Worm (Caenorhabditis elegans) whole organism, early embryonic: ENCODE data around the gene Y34B4A.7.
A peak's percentile ranks its signal among the peaks of the same experiment; 100 is the strongest.

Experiments used
- B0310.2 ChIP-seq: sonication (generic microtip); optimal IDR thresholded peaks from 2 replicates; lab custom pipeline; 2016; ENCODE audit warnings: mild to moderate bottlenecking, missing genetic modification characterization, missing compliant biosample characterization
- F13C5.2 ChIP-seq: sonication (generic microtip); optimal IDR thresholded peaks from 2 replicates; lab custom pipeline; 2017; ENCODE audit warnings: mild to moderate bottlenecking, missing genetic modification characterization, inconsistent platforms, missing compliant biosample characterization
- aly-1 ChIP-seq: sonication (generic microtip); optimal IDR thresholded peaks from 2 replicates; lab custom pipeline; 2016; ENCODE audit warnings: missing genetic modification characterization, missing compliant biosample characterization
- ama-1 ChIP-seq: fragments of 150-350 bp; optimal IDR thresholded peaks from 2 replicates; lab custom pipeline; 2014
- ceh-13 ChIP-seq: fragments of 200-800 bp; sonication (Bioruptor generic); optimal IDR thresholded peaks from 2 replicates; lab custom pipeline; 2018; ENCODE audit warnings: mild to moderate bottlenecking, missing genetic modification characterization, missing compliant biosample characterization
- ceh-36 ChIP-seq: sonication (generic microtip); optimal IDR thresholded peaks from 2 replicates; lab custom pipeline; 2016; ENCODE audit warnings: missing genetic modification characterization, inconsistent platforms, missing compliant biosample characterization
- ets-7 ChIP-seq: sonication (generic microtip); optimal IDR thresholded peaks from 2 replicates; lab custom pipeline; 2016; ENCODE audit warnings: missing genotype, missing genetic modification characterization, missing compliant biosample characterization
- flt-1 ChIP-seq: fragments of 200-800 bp; sonication (Bioruptor generic); IDR thresholded peaks from 2 replicates; pipeline ENCODE4 v1.3.6; 2022; ENCODE audit warnings: missing genetic modification characterization, missing compliant biosample characterization
- hmbx-1 ChIP-seq: sonication (generic microtip); optimal IDR thresholded peaks from 2 replicates; lab custom pipeline; 2016; ENCODE audit warnings: mild to moderate bottlenecking, missing genetic modification characterization, missing compliant biosample characterization
- hmg-4 ChIP-seq: fragments of 200-800 bp; sonication (Bioruptor generic); optimal IDR thresholded peaks from 2 replicates; lab custom pipeline; 2018; ENCODE audit warnings: mild to moderate bottlenecking, missing genetic modification characterization, missing compliant biosample characterization
- hnd-1 ChIP-seq: sonication (generic microtip); optimal IDR thresholded peaks from 2 replicates; lab custom pipeline; 2016; ENCODE audit warnings: missing genetic modification characterization, missing compliant biosample characterization
- pes-1 ChIP-seq: fragments of 200-800 bp; sonication (Bioruptor generic); IDR thresholded peaks from 2 replicates; pipeline ENCODE4 v1.3.6; 2022; ENCODE audit warnings: missing genetic modification reagents, missing genetic modification characterization, missing compliant biosample characterization
- scrt-1 ChIP-seq: fragments of 200-800 bp; sonication (Bioruptor generic); IDR thresholded peaks from 2 replicates; pipeline ENCODE4 v1.3.6; 2022; ENCODE audit warnings: missing genetic modification characterization, missing compliant biosample characterization
- sea-1 ChIP-seq: fragments of 200-800 bp; sonication (Bioruptor generic); conservative IDR thresholded peaks from 2 replicates; pipeline ENCODE4 v1.3.6; 2022; ENCODE audit warnings: missing genetic modification characterization, missing compliant biosample characterization
- tbx-11 ChIP-seq: fragments of 200-800 bp; sonication (Bioruptor generic); IDR thresholded peaks from 2 replicates; pipeline ENCODE4 v1.3.6; 2022; ENCODE audit warnings: missing genetic modification characterization, missing compliant biosample characterization
- tbx-37 ChIP-seq: fragments of 200-800 bp; sonication (Bioruptor generic); conservative IDR thresholded peaks from 2 replicates; pipeline ENCODE4 v1.3.6; 2022; ENCODE audit warnings: missing genetic modification reagents, missing genetic modification characterization, missing compliant biosample characterization
- tra-4 ChIP-seq: sonication (generic microtip); optimal IDR thresholded peaks from 2 replicates; lab custom pipeline; 2017; ENCODE audit warnings: missing genetic modification characterization, missing compliant biosample characterization

Y34B4A.7 gene

ce11 chrX:5276772-5277171 lies 32.6 kb downstream of the Y34B4A.7 start:
- TF ChIP-seq B0310.2 (no peak), hmbx-1 (tag; lab: Kevin White, UChicago) (no peak), flt-1 (GFP tag; lab: Robert Waterston, UW) (no peak), ets-7 (tag; lab: Kevin White, UChicago) (no peak), aly-1 (tag; lab: Kevin White, UChicago) (no peak), F13C5.2 (no peak), scrt-1 (GFP tag; lab: Robert Waterston, UW) (no peak), tbx-11 (GFP tag; lab: Robert Waterston, UW) (no peak), ceh-36 (tag; lab: Kevin White, UChicago) (no peak), pes-1 (GFP tag; lab: Robert Waterston, UW) (no peak), hmg-4 (no peak)

- TF ChIP-seq hnd-1 (tag; lab: Kevin White, UChicago), result no peak
- TF ChIP-seq ama-1 (lab: Kevin White, UChicago), result no peak
- TF ChIP-seq tbx-11 (GFP tag; lab: Robert Waterston, UW), result no peak
- no peak for TF ChIP-seq sea-1 (GFP tag; lab: Robert Waterston, UW)
- no peak for TF ChIP-seq ets-7 (tag; lab: Kevin White, UChicago)
- TF ChIP-seq tra-4 (tag; lab: Kevin White, UChicago), result no peak
- TF ChIP-seq pes-1 (GFP tag; lab: Robert Waterston, UW), result no peak
- TF ChIP-seq ceh-36 (tag; lab: Kevin White, UChicago), result no peak
- no peak for TF ChIP-seq B0310.2
- TF ChIP-seq F13C5.2, result no peak
- TF ChIP-seq ceh-13, result no peak
- no peak for TF ChIP-seq flt-1 (GFP tag; lab: Robert Waterston, UW)
- no peak for TF ChIP-seq scrt-1 (GFP tag; lab: Robert Waterston, UW)
- TF ChIP-seq hmg-4, result no peak
These were observed 34.1 kb downstream of the Y34B4A.7 start for ce11 chrX:5278249-5278648.

- TF ChIP-seq tbx-11 (GFP tag; lab: Robert Waterston, UW) (no peak), B0310.2 (no peak), ama-1 (lab: Kevin White, UChicago) (no peak), hnd-1 (tag; lab: Kevin White, UChicago) (no peak), hmg-4 (peak; percentile 15), tra-4 (tag; lab: Kevin White, UChicago) (no peak)
These were observed 35.1 kb downstream of the Y34B4A.7 start, which contains the start of gene Y34B4A.2 for ce11 chrX:5279170-5279635. TSS of gene Y34B4A.2 (plus strand) at chrX:5279497.

- TF ChIP-seq ceh-36 (tag; lab: Kevin White, UChicago) (no peak), ets-7 (tag; lab: Kevin White, UChicago) (no peak), flt-1 (GFP tag; lab: Robert Waterston, UW) (no peak), aly-1 (tag; lab: Kevin White, UChicago) (no peak), tbx-11 (GFP tag; lab: Robert Waterston, UW) (no peak), hnd-1 (tag; lab: Kevin White, UChicago) (no peak), F13C5.2 (no peak), pes-1 (GFP tag; lab: Robert Waterston, UW) (no peak), ama-1 (lab: Kevin White, UChicago) (no peak), B0310.2 (no peak), tra-4 (tag; lab: Kevin White, UChicago) (no peak), hmbx-1 (tag; lab: Kevin White, UChicago) (no peak), hmg-4 (no peak)
These were observed 35.5 kb downstream of the Y34B4A.7 start, which contains the start of gene rga-8 for ce11 chrX:5279674-5280073. TSS of gene rga-8 (minus strand) at chrX:5279774.

- TF ChIP-seq hmg-4, result no peak
- TF ChIP-seq sea-1 (GFP tag; lab: Robert Waterston, UW), result no peak
- TF ChIP-seq hmbx-1 (tag; lab: Kevin White, UChicago), result no peak
- no peak for TF ChIP-seq ceh-36 (tag; lab: Kevin White, UChicago)
- no peak for TF ChIP-seq scrt-1 (GFP tag; lab: Robert Waterston, UW)
- no peak for TF ChIP-seq ceh-13
- TF ChIP-seq tbx-37 (GFP tag; lab: Robert Waterston, UW), result no peak
- TF ChIP-seq tbx-11 (GFP tag; lab: Robert Waterston, UW), result no peak
- no peak for TF ChIP-seq hnd-1 (tag; lab: Kevin White, UChicago)
- TF ChIP-seq flt-1 (GFP tag; lab: Robert Waterston, UW), result no peak
- no peak for TF ChIP-seq ets-7 (tag; lab: Kevin White, UChicago)
- no peak for TF ChIP-seq ama-1 (lab: Kevin White, UChicago)
- TF ChIP-seq B0310.2, result no peak
- TF ChIP-seq tra-4 (tag; lab: Kevin White, UChicago), result no peak
- no peak for TF ChIP-seq pes-1 (GFP tag; lab: Robert Waterston, UW)
These were observed 39.4 kb downstream of the Y34B4A.7 start, which contains the start of gene vps-41 for ce11 chrX:5283531-5283930. TSS of gene vps-41 (plus strand) at chrX:5283831.

ce11 chrX:5289106-5289505 lies 45.0 kb downstream of the Y34B4A.7 start:
- TF ChIP-seq pes-1 (GFP tag; lab: Robert Waterston, UW) (no peak), tbx-37 (GFP tag; lab: Robert Waterston, UW) (no peak), hnd-1 (tag; lab: Kevin White, UChicago) (no peak), ama-1 (lab: Kevin White, UChicago) (no peak), ceh-36 (tag; lab: Kevin White, UChicago) (no peak), flt-1 (GFP tag; lab: Robert Waterston, UW) (no peak), hmbx-1 (tag; lab: Kevin White, UChicago) (no peak), sea-1 (GFP tag; lab: Robert Waterston, UW) (no peak), tra-4 (tag; lab: Kevin White, UChicago) (no peak), B0310.2 (no peak), aly-1 (tag; lab: Kevin White, UChicago) (no peak), ets-7 (tag; lab: Kevin White, UChicago) (no peak), ceh-13 (no peak), tbx-11 (GFP tag; lab: Robert Waterston, UW) (no peak), F13C5.2 (no peak), scrt-1 (GFP tag; lab: Robert Waterston, UW) (no peak), hmg-4 (no peak)

- TF ChIP-seq B0310.2 (no peak), F13C5.2 (no peak), tra-4 (tag; lab: Kevin White, UChicago) (no peak), pes-1 (GFP tag; lab: Robert Waterston, UW) (no peak), hmg-4 (no peak), ama-1 (lab: Kevin White, UChicago) (no peak), ceh-36 (tag; lab: Kevin White, UChicago) (no peak), hnd-1 (tag; lab: Kevin White, UChicago) (no peak), sea-1 (GFP tag; lab: Robert Waterston, UW) (no peak), hmbx-1 (tag; lab: Kevin White, UChicago) (no peak), ceh-13 (no peak), ets-7 (tag; lab: Kevin White, UChicago) (no peak), flt-1 (GFP tag; lab: Robert Waterston, UW) (no peak), scrt-1 (GFP tag; lab: Robert Waterston, UW) (no peak), aly-1 (tag; lab: Kevin White, UChicago) (no peak), tbx-37 (GFP tag; lab: Robert Waterston, UW) (no peak), tbx-11 (GFP tag; lab: Robert Waterston, UW) (no peak)
These were observed 49.7 kb downstream of the Y34B4A.7 start for ce11 chrX:5293862-5294261.
